Fruit fly (Drosophila melanogaster): ENCODE measurements around the gene eyg.

eyg gene

dm6 chr3L:12414189-12414964, 53.4 kb downstream of the eyg start, which contains the start of gene SCaMC (continued):
- TF ChIP-seq CG30020 (tag; optimal IDR thresholded peaks at IDR 0.05) (peak; percentile 35), pum (GFP tag; optimal IDR thresholded peaks at IDR 0.05) (no peak), ab (GFP tag; optimal IDR thresholded peaks at IDR 0.05) (no peak), MTF-1 (GFP tag; optimal IDR thresholded peaks at IDR 0.05; ENCODE audit: borderline replicate concordance) (no peak), knrl (GFP tag; IDR thresholded peaks at IDR 0.05; ENCODE audit: partially characterized antibody) (no peak), Mrtf (GFP tag; IDR thresholded peaks at IDR 0.05) (no peak), Xbp1 (GFP tag; optimal IDR thresholded peaks at IDR 0.05) (no peak), croc (GFP tag; conservative IDR thresholded peaks at IDR 0.05) (no peak), CG5953 (GFP tag; IDR thresholded peaks at IDR 0.05) (no peak), Oli (tag; optimal IDR thresholded peaks at IDR 0.05) (no peak), CG17186 (GFP tag; optimal IDR thresholded peaks at IDR 0.05) (peak; percentile 56), Pdp1 (GFP tag; optimal IDR thresholded peaks at IDR 0.05) (peak in 1 of 2 experiments; percentile 61), sim (GFP tag; IDR thresholded peaks at IDR 0.05) (no peak), dpn (GFP tag; optimal IDR thresholded peaks at IDR 0.05) (peak in 1 of 2 experiments; percentile 2), E2f1 (GFP tag; IDR thresholded peaks at IDR 0.05) (no peak), Aef1 (GFP tag; IDR thresholded peaks at IDR 0.05) (no peak), CG6272 (GFP tag; IDR thresholded peaks at IDR 0.05) (no peak), Dbx (GFP tag; IDR thresholded peaks at IDR 0.05) (no peak), Kr (GFP tag; optimal IDR thresholded peaks at IDR 0.05) (no peak), insv (GFP tag; optimal IDR thresholded peaks at IDR 0.05) (peak in 1 of 2 experiments; percentile 75), CG16813 (GFP tag; IDR thresholded peaks at IDR 0.05; ENCODE audit: partially characterized antibody) (no peak), CG7987 (GFP tag; optimal IDR thresholded peaks at IDR 0.05) (no peak), al (GFP tag; IDR thresholded peaks at IDR 0.05) (no peak), Atf-2 (GFP tag; optimal IDR thresholded peaks at IDR 0.05) (no peak), corto (GFP tag; optimal IDR thresholded peaks at IDR 0.05) (no peak), NK7.1 (GFP tag; optimal IDR thresholded peaks at IDR 0.05) (no peak), aop (GFP tag; IDR thresholded peaks at IDR 0.05) (no peak), seq (GFP tag; IDR thresholded peaks at IDR 0.05) (no peak), Jarid2 (GFP tag; optimal IDR thresholded peaks at IDR 0.05) (peak; percentile 31), ham (GFP tag; IDR thresholded peaks at IDR 0.05) (no peak), CG14014 (GFP tag; IDR thresholded peaks at IDR 0.05) (no peak), CG2678 (tag; optimal IDR thresholded peaks at IDR 0.05) (no peak), Ets97D (GFP tag; optimal IDR thresholded peaks at IDR 0.05) (peak; percentile 59), sc (optimal IDR thresholded peaks at IDR 0.05) (no peak), sc (GFP tag; optimal IDR thresholded peaks at IDR 0.05) (no peak), CG17912 (GFP tag; optimal IDR thresholded peaks at IDR 0.05) (no peak), so (GFP tag; IDR thresholded peaks at IDR 0.05) (no peak), dysf (GFP tag; IDR thresholded peaks at IDR 0.05) (no peak), bigmax (GFP tag; optimal IDR thresholded peaks at IDR 0.05) (no peak), BEAF-32 (GFP tag; optimal IDR thresholded peaks at IDR 0.05) (peak; percentile 54), CG10431 (GFP tag; optimal IDR thresholded peaks at IDR 0.05) (no peak), inv (GFP tag; IDR thresholded peaks at IDR 0.05; ENCODE audit: partially characterized antibody) (peak; percentile 26; the same call in 1 of the 2 replicates), wek (GFP tag; optimal IDR thresholded peaks at IDR 0.05) (no peak), CG30403 (GFP tag; optimal IDR thresholded peaks at IDR 0.05) (no peak), CG6254 (GFP tag; optimal IDR thresholded peaks at IDR 0.05) (no peak), pfk (GFP tag; optimal IDR thresholded peaks at IDR 0.05) (no peak), CG8478 (optimal IDR thresholded peaks at IDR 0.05) (no peak), mam (GFP tag; optimal IDR thresholded peaks at IDR 0.05) (no peak), CG17385 (GFP tag; optimal IDR thresholded peaks at IDR 0.05) (no peak), Awh (GFP tag; IDR thresholded peaks at IDR 0.05) (no peak)
